In the genomic region with DNA sequence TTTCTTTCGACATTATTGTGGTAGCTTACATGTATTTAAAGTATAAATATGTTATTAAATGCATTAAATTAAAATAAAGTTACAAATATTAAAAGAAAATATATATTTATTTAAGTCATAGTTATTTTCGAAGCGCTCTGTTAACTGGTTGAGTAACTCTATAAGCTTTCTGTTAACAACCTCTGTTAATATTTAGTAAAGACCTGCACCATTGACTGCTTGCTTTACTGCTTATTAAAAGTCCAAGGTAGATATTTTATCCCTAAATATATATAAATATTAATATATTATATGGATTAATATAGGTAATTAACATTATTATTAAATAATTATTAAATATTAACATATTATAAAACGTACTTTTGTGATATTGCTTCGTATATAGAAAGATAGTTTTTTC, we compare ENCODE assay signal across 2 fruit fly cellular contexts.
TF ChIP-seq lines count a peak whose summit lies in the region.

No protein-coding gene starts in this region.

- TF ChIP-seq CTCF in whole organism, embryonic (GFP tag; optimal IDR thresholded peaks at IDR 0.05; lab: Kevin White, UChicago): peak; percentile 17

TF ChIP-seq in whole organism, embryonic, 481 proteins besides CTCF, POLR2A, EP300 and RAD21:
- TF ChIP-seq sens-2 (GFP tag; IDR thresholded peaks at IDR 0.05; lab: Robert Waterston, UW) (no peak), PHDP (tag; optimal IDR thresholded peaks at IDR 0.05; lab: Kevin White, UChicago) (no peak), HHEX (GFP tag; optimal IDR thresholded peaks at IDR 0.05; lab: Kevin White, UChicago) (no peak), Gug (GFP tag; IDR thresholded peaks at IDR 0.05; lab: Robert Waterston, UW) (no peak), CG9876 (GFP tag; optimal IDR thresholded peaks at IDR 0.05; lab: Kevin White, UChicago) (no peak), CG8290 (GFP tag; optimal IDR thresholded peaks at IDR 0.05; lab: Kevin White, UChicago) (no peak), CG8290 (tag; optimal IDR thresholded peaks at IDR 0.05; lab: Kevin White, UChicago) (no peak), CG6683 (GFP tag; optimal IDR thresholded peaks at IDR 0.05; lab: Kevin White, UChicago) (no peak), CG11504 (tag; optimal IDR thresholded peaks at IDR 0.05; lab: Kevin White, UChicago) (peak; percentile 36), stwl (tag; optimal IDR thresholded peaks at IDR 0.05; lab: Kevin White, UChicago) (peak; percentile 66), CG6791 (GFP tag; IDR thresholded peaks at IDR 0.05; lab: Robert Waterston, UW; ENCODE audit: partially characterized antibody) (no peak), CG31365 (tag; optimal IDR thresholded peaks at IDR 0.05; lab: Kevin White, UChicago) (peak; percentile 77), knrl (GFP tag; IDR thresholded peaks at IDR 0.05; lab: Robert Waterston, UW; ENCODE audit: partially characterized antibody) (no peak), CG9817 (tag; optimal IDR thresholded peaks at IDR 0.05; lab: Kevin White, UChicago) (no peak), sima (GFP tag; optimal IDR thresholded peaks at IDR 0.05; lab: Kevin White, UChicago) (no peak)

TF ChIP-seq in whole organism, pupa, 21 proteins besides CTCF, POLR2A, EP300 and RAD21:
- TF ChIP-seq CG15710 (tag; optimal IDR thresholded peaks at IDR 0.05; lab: Kevin White, UChicago): no peak
- TF ChIP-seq CG13204 (GFP tag; optimal IDR thresholded peaks at IDR 0.05; lab: Kevin White, UChicago): no peak
- TF ChIP-seq CG9948 (tag; optimal IDR thresholded peaks at IDR 0.05; lab: Kevin White, UChicago): no peak
- no peak for TF ChIP-seq Ets98B (GFP tag; IDR thresholded peaks at IDR 0.05; lab: Robert Waterston, UW)
- peak; percentile 56 for TF ChIP-seq D1 (tag; optimal IDR thresholded peaks at IDR 0.05; lab: Kevin White, UChicago)
- TF ChIP-seq Pif1A (GFP tag; optimal IDR thresholded peaks at IDR 0.05; lab: Kevin White, UChicago): no peak
